Worm (Caenorhabditis elegans) whole organism, late embryonic: Measurements from ENCODE around the gene R13H9.6.
"Not testable (repeated sequence)": the region's sequence is repeated elsewhere in the genome, so short reads cannot be mapped to it uniquely, and the experiment has no call there.

Source experiments
- C08G9.2 ChIP-seq: sonication (generic microtip); optimal IDR thresholded peaks from 2 replicates; lab custom pipeline; 2016; ENCODE audit warnings: mild to moderate bottlenecking, missing genetic modification characterization, moderate library complexity, missing compliant biosample characterization
- F13H6.1 ChIP-seq: sonication (generic microtip); optimal IDR thresholded peaks from 2 replicates; lab custom pipeline; 2016; ENCODE audit warnings: missing genetic modification characterization, missing compliant biosample characterization
- K02D7.2 ChIP-seq: sonication (generic microtip); optimal IDR thresholded peaks from 2 replicates; lab custom pipeline; 2017; ENCODE audit warnings: mild to moderate bottlenecking, missing genetic modification characterization, missing compliant biosample characterization
- K09A11.1 ChIP-seq: sonication (generic microtip); optimal IDR thresholded peaks from 2 replicates; lab custom pipeline; 2017; ENCODE audit warnings: antibody characterized with exemption, mild to moderate bottlenecking, missing genetic modification characterization, missing compliant biosample characterization; ENCODE audit not compliant: insufficient read depth
- ahr-1 ChIP-seq: sonication (generic microtip); optimal IDR thresholded peaks from 2 replicates; lab custom pipeline; 2016; ENCODE audit warnings: missing genetic modification characterization, missing compliant biosample characterization
- ceh-14 ChIP-seq: sonication (generic microtip); optimal IDR thresholded peaks from 2 replicates; lab custom pipeline; 2016; ENCODE audit warnings: missing genotype, missing genetic modification characterization, missing compliant biosample characterization
- ceh-18 ChIP-seq: sonication (generic microtip); optimal IDR thresholded peaks from 2 replicates; lab custom pipeline; 2016; ENCODE audit warnings: missing genetic modification characterization, missing compliant biosample characterization
- ceh-22 ChIP-seq: sonication (generic microtip); optimal IDR thresholded peaks from 2 replicates; lab custom pipeline; 2017; ENCODE audit warnings: missing biosample characterization, missing genetic modification characterization
- ceh-30 ChIP-seq: fragments of 150-350 bp; optimal IDR thresholded peaks from 2 replicates; lab custom pipeline; 2014; ENCODE audit warnings: missing biosample characterization, missing genetic modification characterization
- ceh-34 ChIP-seq: sonication (generic microtip); optimal IDR thresholded peaks from 2 replicates; lab custom pipeline; 2016; ENCODE audit warnings: mild to moderate bottlenecking, missing genetic modification characterization, missing compliant biosample characterization
- ceh-48 ChIP-seq: sonication (generic microtip); optimal IDR thresholded peaks from 2 replicates; lab custom pipeline; 2016; ENCODE audit warnings: missing genetic modification characterization, inconsistent platforms, missing compliant biosample characterization
- dmd-4 ChIP-seq: sonication (generic microtip); optimal IDR thresholded peaks from 2 replicates; lab custom pipeline; 2016; ENCODE audit warnings: borderline replicate concordance, missing genetic modification characterization, missing compliant biosample characterization
- dve-1 ChIP-seq: sonication (generic microtip); optimal IDR thresholded peaks from 2 replicates; lab custom pipeline; 2017; ENCODE audit warnings: antibody characterized with exemption, mild to moderate bottlenecking, missing genetic modification characterization, missing compliant biosample characterization
- elt-4 ChIP-seq: sonication (generic microtip); optimal IDR thresholded peaks from 2 replicates; lab custom pipeline; 2016; ENCODE audit warnings: missing genetic modification characterization, missing compliant biosample characterization
- fkh-10 ChIP-seq: fragments of 150-350 bp; optimal IDR thresholded peaks from 2 replicates; lab custom pipeline; 2014; ENCODE audit warnings: missing biosample characterization, missing genetic modification reagents, missing genetic modification characterization
- fkh-6 ChIP-seq: sonication (generic microtip); optimal IDR thresholded peaks from 2 replicates; lab custom pipeline; 2016; ENCODE audit warnings: missing genetic modification characterization, missing compliant biosample characterization
- hlh-13 ChIP-seq: fragments of 200-800 bp; sonication (Bioruptor generic); optimal IDR thresholded peaks from 2 replicates; lab custom pipeline; 2018; ENCODE audit warnings: mild to moderate bottlenecking, missing genetic modification characterization, missing compliant biosample characterization
- hlh-15 ChIP-seq: sonication (generic microtip); optimal IDR thresholded peaks from 2 replicates; lab custom pipeline; 2016; ENCODE audit warnings: missing genetic modification characterization, missing compliant biosample characterization
- mec-3 ChIP-seq: sonication (generic microtip); optimal IDR thresholded peaks from 2 replicates; lab custom pipeline; 2016; ENCODE audit warnings: borderline replicate concordance, missing genetic modification characterization, missing compliant biosample characterization
- nfya-1 ChIP-seq: sonication (generic microtip); optimal IDR thresholded peaks from 2 replicates; lab custom pipeline; 2017; ENCODE audit warnings: missing genetic modification characterization, mild to moderate bottlenecking, missing compliant biosample characterization, antibody characterized with exemption, moderate library complexity
- nhr-232 ChIP-seq: sonication (generic microtip); optimal IDR thresholded peaks from 2 replicates; lab custom pipeline; 2016; ENCODE audit warnings: missing genetic modification characterization, missing compliant biosample characterization
- npax-4 ChIP-seq: sonication (generic microtip); optimal IDR thresholded peaks from 2 replicates; lab custom pipeline; 2016; ENCODE audit warnings: missing genetic modification characterization, missing compliant biosample characterization
- odd-2 ChIP-seq: sonication (generic microtip); optimal IDR thresholded peaks from 2 replicates; lab custom pipeline; 2017; ENCODE audit warnings: antibody characterized with exemption, mild to moderate bottlenecking, missing genetic modification characterization, missing compliant biosample characterization
- pag-3 ChIP-seq: sonication (generic microtip); optimal IDR thresholded peaks from 2 replicates; lab custom pipeline; 2016; ENCODE audit warnings: missing compliant biosample characterization, missing genetic modification characterization, borderline replicate concordance
- pha-2 ChIP-seq: sonication (generic microtip); optimal IDR thresholded peaks from 2 replicates; lab custom pipeline; 2017; ENCODE audit warnings: mild to moderate bottlenecking, missing genetic modification characterization, missing compliant biosample characterization
- pha-4 ChIP-seq: fragments of 150-350 bp; optimal IDR thresholded peaks from 2 replicates; lab custom pipeline; 2018; ENCODE audit warnings: missing biosample characterization, missing genetic modification reagents, missing genetic modification characterization
- pros-1 ChIP-seq: fragments of 150-350 bp; optimal IDR thresholded peaks from 2 replicates; lab custom pipeline; 2014; ENCODE audit warnings: missing biosample characterization, missing genetic modification reagents, missing genetic modification characterization
- sdc-2 ChIP-seq: sonication (generic microtip); optimal IDR thresholded peaks from 2 replicates; lab custom pipeline; 2016; ENCODE audit warnings: missing genotype, missing genetic modification characterization, missing compliant biosample characterization
- sox-2 ChIP-seq: fragments of 200-800 bp; sonication (Bioruptor generic); IDR thresholded peaks from 2 replicates; pipeline ENCODE4 v1.3.6; 2022; ENCODE audit warnings: missing genetic modification reagents, missing genetic modification characterization, missing compliant biosample characterization
- sox-4 ChIP-seq: sonication (generic microtip); optimal IDR thresholded peaks from 2 replicates; lab custom pipeline; 2017; ENCODE audit warnings: mild to moderate bottlenecking, missing genetic modification characterization, inconsistent platforms, missing compliant biosample characterization
- tbx-2 ChIP-seq: sonication (generic microtip); optimal IDR thresholded peaks from 2 replicates; lab custom pipeline; 2016; ENCODE audit warnings: missing genetic modification characterization, missing compliant biosample characterization
- ttx-3 ChIP-seq: sonication (generic microtip); optimal IDR thresholded peaks from 2 replicates; lab custom pipeline; 2016; ENCODE audit warnings: missing genetic modification reagents, missing genetic modification characterization, missing compliant biosample characterization
- unc-3 ChIP-seq, 2 experiments: fragments of 200-800 bp in 1 of 2; sonication (Bioruptor generic) in 1 of 2; sonication (generic microtip) in 1 of 2; conservative IDR thresholded peaks in 1 of 2; optimal IDR thresholded peaks in 1 of 2; 2 replicates each; pipeline versions ENCODE4 v1.3.6 to Lab custom; 2016 to 2022; ENCODE audit warnings: missing compliant biosample characterization in 2 of 2, missing genetic modification characterization in 2 of 2, missing genetic modification reagents in 1 of 2
- unc-42 ChIP-seq: sonication (generic microtip); optimal IDR thresholded peaks from 2 replicates; lab custom pipeline; 2016; ENCODE audit warnings: missing genotype, missing genetic modification characterization, missing compliant biosample characterization
- unc-86 ChIP-seq: sonication (generic microtip); optimal IDR thresholded peaks from 2 replicates; lab custom pipeline; 2016; ENCODE audit warnings: missing genetic modification characterization, missing compliant biosample characterization
- zip-5 ChIP-seq: sonication (generic microtip); optimal IDR thresholded peaks from 2 replicates; lab custom pipeline; 2016; ENCODE audit warnings: missing genetic modification characterization, missing compliant biosample characterization

R13H9.6 gene

DNA sequence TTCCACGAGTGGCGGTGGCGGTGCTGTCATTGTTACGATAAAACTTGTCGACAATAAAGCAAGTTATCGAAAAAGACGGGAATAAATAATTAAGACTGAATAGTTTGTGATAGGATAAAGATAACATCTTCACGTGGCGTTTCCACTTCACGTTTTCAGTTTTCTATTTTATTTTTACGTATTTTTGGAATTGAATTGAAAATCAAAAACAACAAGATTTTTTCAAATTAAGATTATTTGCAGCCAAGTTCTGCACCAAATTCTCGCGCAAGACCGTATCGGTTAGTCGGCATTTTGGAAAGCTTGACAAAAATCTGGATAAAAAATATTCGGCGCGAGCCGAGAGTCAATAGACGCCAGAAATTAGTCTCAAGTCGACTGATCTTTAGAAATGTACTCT is 1.6 kb downstream of the R13H9.6 start, which contains the start of gene ttbk-2.2:
Gene ttbk-2.2 (minus strand): TSS at position 101 of the 400 bp plus-strand sequence.
- TF ChIP-seq pros-1 (tag; lab: Kevin White, UChicago); ceh-14 (tag; lab: Kevin White, UChicago); hlh-13 (GFP tag; lab: Kevin White, UChicago): not testable (repeated sequence)
- TF ChIP-seq, all 69 proteins: peak for 0; not testable (repeated sequence) for 69

DNA sequence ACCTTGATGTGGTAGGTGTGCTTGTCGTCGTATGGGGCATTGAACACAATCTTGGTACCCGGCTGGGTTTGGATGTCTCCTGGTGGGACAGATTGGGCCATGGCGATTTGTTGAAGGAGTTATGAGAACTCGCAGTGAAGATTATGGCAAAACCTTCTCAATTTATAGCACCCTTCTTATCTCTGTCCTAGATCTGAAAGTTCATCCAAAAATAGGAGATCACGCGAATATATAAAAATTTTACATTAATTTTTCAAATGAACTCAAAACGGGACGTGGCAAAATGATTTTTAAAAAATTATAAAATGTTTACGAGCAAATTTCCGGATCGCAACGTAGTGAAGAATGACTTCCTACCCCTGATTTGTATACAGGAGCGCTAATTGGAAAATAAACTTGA is 3.5 kb downstream of the R13H9.6 start, which contains the start of gene msp-53:
Gene msp-53 (minus strand): TSS at position 101 of the 400 bp plus-strand sequence.
- not testable (repeated sequence) for TF ChIP-seq F13H6.1; odd-2 (tag; lab: Kevin White, UChicago); K02D7.2

DNA sequence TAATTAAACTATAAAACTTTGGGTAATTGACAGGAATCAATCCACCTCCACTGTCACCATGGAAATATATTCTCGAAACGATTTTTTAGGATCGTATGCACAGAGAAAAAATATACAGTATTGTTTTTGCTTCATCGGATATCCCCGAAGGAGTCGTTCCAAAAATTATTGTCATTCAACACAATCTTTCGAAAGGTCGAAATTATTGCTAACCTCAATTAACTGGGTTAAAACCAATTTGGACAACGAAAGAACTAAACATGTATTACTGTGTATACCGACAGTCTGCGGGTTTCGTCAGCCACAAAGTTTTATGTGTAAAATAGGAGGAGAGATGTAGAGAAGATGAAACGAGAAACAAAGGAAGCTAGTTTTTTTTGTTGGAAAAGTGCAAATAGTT is 5.1 kb downstream of the R13H9.6 start:
- TF ChIP-seq dve-1 (tag; lab: Kevin White, UChicago), result no peak
- TF ChIP-seq ceh-48 (tag; lab: Kevin White, UChicago), result no peak
- no peak for TF ChIP-seq npax-4 (tag; lab: Kevin White, UChicago)
- no peak for TF ChIP-seq fkh-10 (GFP tag; lab: Kevin White, UChicago)
- TF ChIP-seq unc-86 (tag; lab: Kevin White, UChicago), result no peak
- no peak for TF ChIP-seq ahr-1 (tag; lab: Kevin White, UChicago)
- no peak for TF ChIP-seq pag-3 (tag; lab: Kevin White, UChicago)
- no peak for TF ChIP-seq fkh-6 (tag; lab: Kevin White, UChicago)
- no peak for TF ChIP-seq pha-2
- no peak for TF ChIP-seq ceh-30 (tag; lab: Kevin White, UChicago)
- no peak for TF ChIP-seq dmd-4 (tag; lab: Kevin White, UChicago)
- no peak for TF ChIP-seq C08G9.2 (tag; lab: Kevin White, UChicago)
- TF ChIP-seq ttx-3 (tag; lab: Kevin White, UChicago), result no peak
- TF ChIP-seq nfya-1, result no peak
- TF ChIP-seq nhr-232 (tag; lab: Kevin White, UChicago), result no peak
- no peak for TF ChIP-seq ceh-34 (tag; lab: Kevin White, UChicago)
- TF ChIP-seq sdc-2 (tag; lab: Kevin White, UChicago), result no peak
- TF ChIP-seq ceh-18, result no peak
- TF ChIP-seq, all 69 proteins: peak for 0

DNA sequence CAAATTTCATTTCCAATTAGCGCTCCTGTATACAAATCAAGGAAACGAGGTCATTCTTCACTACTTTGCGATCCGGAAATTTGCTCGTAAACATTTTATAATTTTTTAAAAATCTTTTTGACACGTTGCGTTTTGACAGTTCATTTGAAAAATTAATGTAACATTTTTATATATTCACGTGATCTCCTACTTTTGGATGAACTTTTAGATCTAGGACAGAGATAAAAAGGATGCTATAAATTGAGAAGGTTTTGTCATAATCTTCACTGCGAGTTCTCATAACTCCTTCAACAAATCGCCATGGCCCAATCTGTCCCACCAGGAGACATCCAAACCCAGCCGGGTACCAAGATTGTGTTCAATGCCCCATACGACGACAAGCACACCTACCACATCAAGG is 6.2 kb downstream of the R13H9.6 start, which contains the start of gene msp-57:
Gene msp-57 (plus strand): TSS at position 301 of the 400 bp plus-strand sequence.
- not testable (repeated sequence) for TF ChIP-seq sox-2; sox-4; dmd-4 (tag; lab: Kevin White, UChicago)

DNA sequence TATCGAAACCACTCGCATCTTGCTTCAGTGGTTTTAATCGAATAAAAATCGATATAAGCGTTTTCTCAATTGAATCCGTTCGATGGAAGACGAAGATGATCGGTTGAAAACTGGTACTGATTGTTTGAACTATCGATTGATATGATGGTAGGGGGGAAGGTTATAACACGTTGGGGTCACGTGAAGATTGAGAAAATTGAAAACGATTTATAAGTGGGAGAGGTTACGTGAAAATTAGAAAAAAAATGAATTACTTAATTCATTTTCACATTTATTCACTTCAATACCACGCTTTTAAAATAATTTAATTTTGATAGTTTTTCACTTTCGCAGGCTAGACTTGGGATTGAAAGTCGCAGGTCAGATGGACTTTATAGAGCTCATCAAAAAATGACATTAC is 7.5 kb downstream of the R13H9.6 start, which contains the start of gene C09B9.7:
Gene C09B9.7 (minus strand): TSS at position 101 of the 400 bp plus-strand sequence.
- TF ChIP-seq odd-2 (tag; lab: Kevin White, UChicago) (no peak), pha-4 (tag; lab: Kevin White, UChicago) (no peak), K09A11.1 (tag; lab: Kevin White, UChicago) (no peak), hlh-13 (GFP tag; lab: Kevin White, UChicago) (no peak), elt-4 (tag; lab: Kevin White, UChicago) (no peak), ceh-22 (tag; lab: Kevin White, UChicago) (no peak), sox-4 (no peak), F13H6.1 (no peak), hlh-15 (tag; lab: Kevin White, UChicago) (no peak), mec-3 (tag; lab: Kevin White, UChicago) (no peak), unc-42 (tag; lab: Kevin White, UChicago) (no peak), fkh-10 (GFP tag; lab: Kevin White, UChicago) (no peak), pha-2 (no peak), zip-5 (tag; lab: Kevin White, UChicago) (no peak), tbx-2 (tag; lab: Kevin White, UChicago) (no peak), unc-3 (GFP tag; conservative IDR thresholded peaks at IDR 0.05; lab: Robert Waterston, UW) (no peak), unc-3 (tag; optimal IDR thresholded peaks at IDR 0.05; lab: Kevin White, UChicago) (no peak), ttx-3 (tag; lab: Kevin White, UChicago) (no peak)
